Worm (Caenorhabditis elegans) whole organism, early embryonic: ENCODE measurements around the gene srh-18.

Experiments used
- B0310.2 ChIP-seq: sonication (generic microtip); optimal IDR thresholded peaks from 2 replicates; lab custom pipeline; 2016; ENCODE audit warnings: mild to moderate bottlenecking, missing genetic modification characterization, missing compliant biosample characterization
- aly-1 ChIP-seq: sonication (generic microtip); optimal IDR thresholded peaks from 2 replicates; lab custom pipeline; 2016; ENCODE audit warnings: missing genetic modification characterization, missing compliant biosample characterization
- ama-1 ChIP-seq: fragments of 150-350 bp; optimal IDR thresholded peaks from 2 replicates; lab custom pipeline; 2014
- ceh-36 ChIP-seq: sonication (generic microtip); optimal IDR thresholded peaks from 2 replicates; lab custom pipeline; 2016; ENCODE audit warnings: missing genetic modification characterization, inconsistent platforms, missing compliant biosample characterization
- ets-7 ChIP-seq: sonication (generic microtip); optimal IDR thresholded peaks from 2 replicates; lab custom pipeline; 2016; ENCODE audit warnings: missing genotype, missing genetic modification characterization, missing compliant biosample characterization
- flt-1 ChIP-seq: fragments of 200-800 bp; sonication (Bioruptor generic); IDR thresholded peaks from 2 replicates; pipeline ENCODE4 v1.3.6; 2022; ENCODE audit warnings: missing genetic modification characterization, missing compliant biosample characterization
- scrt-1 ChIP-seq: fragments of 200-800 bp; sonication (Bioruptor generic); IDR thresholded peaks from 2 replicates; pipeline ENCODE4 v1.3.6; 2022; ENCODE audit warnings: missing genetic modification characterization, missing compliant biosample characterization
- tbx-37 ChIP-seq: fragments of 200-800 bp; sonication (Bioruptor generic); conservative IDR thresholded peaks from 2 replicates; pipeline ENCODE4 v1.3.6; 2022; ENCODE audit warnings: missing genetic modification reagents, missing genetic modification characterization, missing compliant biosample characterization

DNA sequence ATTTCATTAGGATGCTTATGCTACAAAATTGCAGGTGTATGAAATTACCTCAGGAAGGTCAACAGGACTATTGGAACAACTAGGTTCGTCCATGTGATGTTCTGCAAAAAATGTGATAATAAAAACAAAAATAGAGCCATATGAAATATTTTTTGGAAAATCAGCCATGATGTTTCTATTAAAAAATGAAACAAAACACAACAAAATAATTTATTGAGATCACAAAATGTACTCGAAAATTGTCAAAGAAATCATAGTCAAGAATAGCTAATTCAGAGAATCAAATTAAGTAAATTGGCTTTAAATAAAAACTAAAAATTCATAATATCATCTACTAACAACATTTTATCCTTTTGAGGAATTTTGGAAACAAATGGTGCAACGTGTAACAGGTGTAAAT is 12.7 kb downstream of the srh-18 start, which contains the start of gene nhr-129:
- TF ChIP-seq ama-1 (no peak), scrt-1 (GFP tag; lab: Robert Waterston, UW) (no peak), tbx-37 (GFP tag; lab: Robert Waterston, UW) (no peak), ets-7 (tag; lab: Kevin White, UChicago) (no peak), aly-1 (tag; lab: Kevin White, UChicago) (no peak), flt-1 (GFP tag; lab: Robert Waterston, UW) (no peak), ceh-36 (tag; lab: Kevin White, UChicago) (no peak), B0310.2 (tag; lab: Kevin White, UChicago) (no peak)
